Fruit fly (Drosophila melanogaster) whole organism, wandering third instar larva: Measurements from ENCODE around the gene CG34148.

Source experiments
- Abd-B ChIP-seq: fragments of >200 bp; optimal IDR thresholded peaks from 2 replicates; lab custom pipeline; 2017; ENCODE audit warnings: missing biosample characterization, missing genetic modification characterization
- CG32264 ChIP-seq: fragments of 200-800 bp; sonication (Bioruptor generic); optimal IDR thresholded peaks from 2 replicates; lab custom pipeline; 2016; ENCODE audit warnings: missing biosample characterization, missing genetic modification characterization
- CG9705 ChIP-seq: fragments of 200-800 bp; sonication (Bioruptor generic); optimal IDR thresholded peaks from 2 replicates; lab custom pipeline; 2018; ENCODE audit warnings: missing biosample characterization, mild to moderate bottlenecking, missing genetic modification characterization
- CrebA ChIP-seq: fragments of 200-800 bp; sonication (Bioruptor generic); optimal IDR thresholded peaks from 2 replicates; lab custom pipeline; 2016; ENCODE audit warnings: missing biosample characterization, mild to moderate bottlenecking, missing genetic modification characterization, borderline replicate concordance
- Dfd ChIP-seq: fragments of >200 bp; optimal IDR thresholded peaks from 2 replicates; lab custom pipeline; 2017; ENCODE audit warnings: missing biosample characterization, missing genetic modification characterization
- Dif ChIP-seq: fragments of 200-275, 200-300 bp; sonication (Bioruptor generic); optimal IDR thresholded peaks from 2 replicates; lab custom pipeline; 2018; ENCODE audit warnings: missing biosample characterization, missing genetic modification characterization; ENCODE audit not compliant: partially characterized antibody
- GATAd ChIP-seq: sonication (Bioruptor generic); optimal IDR thresholded peaks from 2 replicates; lab custom pipeline; 2016; ENCODE audit warnings: missing biosample characterization, missing genetic modification characterization
- HLH106 ChIP-seq: fragments of 200-800 bp; optimal IDR thresholded peaks from 3 replicates; lab custom pipeline; 2019; ENCODE audit warnings: missing biosample characterization, mild to moderate bottlenecking, missing genetic modification characterization, moderate library complexity
- Hnf4 ChIP-seq: fragments of 200-800 bp; sonication (Bioruptor generic); optimal IDR thresholded peaks from 2 replicates; lab custom pipeline; 2016; ENCODE audit warnings: missing biosample characterization, mild to moderate bottlenecking, missing genetic modification characterization
- Hr78 ChIP-seq: fragments of >200 bp; optimal IDR thresholded peaks from 2 replicates; lab custom pipeline; 2017; ENCODE audit warnings: missing biosample characterization, missing genetic modification characterization
- Hr83 ChIP-seq: fragments of 200-300 bp; sonication (Bioruptor generic); optimal IDR thresholded peaks from 2 replicates; lab custom pipeline; 2016; ENCODE audit warnings: missing biosample characterization, mild to moderate bottlenecking, missing genetic modification characterization, moderate library complexity; ENCODE audit not compliant: poor library complexity, severe bottlenecking
- Jra ChIP-seq: sonication (Bioruptor generic); optimal IDR thresholded peaks from 2 replicates; lab custom pipeline; 2016; ENCODE audit warnings: missing biosample characterization, missing genetic modification characterization
- Mio ChIP-seq: sonication (Bioruptor generic); optimal IDR thresholded peaks from 2 replicates; lab custom pipeline; 2016; ENCODE audit warnings: missing biosample characterization, missing genetic modification characterization
- Myc ChIP-seq: fragments of >200 bp; optimal IDR thresholded peaks from 2 replicates; lab custom pipeline; 2017
- N ChIP-seq: fragments of >200 bp; optimal IDR thresholded peaks from 2 replicates; lab custom pipeline; 2018; ENCODE audit warnings: missing biosample characterization, missing external identifiers, missing genetic modification characterization
- OdsH ChIP-seq: fragments of 200-800 bp; sonication (Bioruptor generic); optimal IDR thresholded peaks from 2 replicates; lab custom pipeline; 2016; ENCODE audit warnings: missing biosample characterization, mild to moderate bottlenecking, missing genetic modification characterization
- Rel ChIP-seq, 2 experiments: fragments of 200-800 bp; sonication (Bioruptor generic) in 1 of 2; optimal IDR thresholded peaks; 2 replicates in 1 of 2; 3 replicates in 1 of 2; lab custom pipeline; 2016 to 2019; ENCODE audit warnings: mild to moderate bottlenecking in 2 of 2, missing biosample characterization in 2 of 2, missing genetic modification characterization in 2 of 2, moderate library complexity in 1 of 2
- Sp1 ChIP-seq: fragments of 200-800 bp; sonication (Bioruptor generic); optimal IDR thresholded peaks from 3 replicates; lab custom pipeline; 2019; ENCODE audit warnings: missing biosample characterization, mild to moderate bottlenecking, missing genetic modification characterization, moderate library complexity
- Vsx2 ChIP-seq: fragments of 200-300, 225-300 bp; sonication (Bioruptor generic); optimal IDR thresholded peaks from 2 replicates; lab custom pipeline; 2018; ENCODE audit warnings: missing biosample characterization, missing genetic modification characterization; ENCODE audit not compliant: partially characterized antibody
- br ChIP-seq: fragments of 200-800 bp; sonication (Bioruptor generic); optimal IDR thresholded peaks from 2 replicates; lab custom pipeline; 2016; ENCODE audit warnings: missing biosample characterization, missing genetic modification characterization
- brk ChIP-seq: fragments of 200-800 bp; sonication (Bioruptor generic); optimal IDR thresholded peaks from 2 replicates; lab custom pipeline; 2016; ENCODE audit warnings: missing biosample characterization, mild to moderate bottlenecking, missing genetic modification characterization
- dl ChIP-seq, 2 experiments: fragments of 175-275, 200-275 bp in 1 of 2; fragments of 200-275 bp in 1 of 2; sonication (Bioruptor generic); optimal IDR thresholded peaks; lab custom pipeline; 2018; ENCODE audit warnings: mild to moderate bottlenecking in 2 of 2, missing biosample characterization in 2 of 2, missing genetic modification characterization in 2 of 2, moderate library complexity in 2 of 2; ENCODE audit not compliant: partially characterized antibody in 2 of 2, insufficient read depth in 1 of 2
- dmrt93B ChIP-seq: fragments of 200-800 bp; sonication (Bioruptor generic); optimal IDR thresholded peaks from 2 replicates; lab custom pipeline; 2018; ENCODE audit warnings: missing biosample characterization, mild to moderate bottlenecking, missing genetic modification characterization
- dsf ChIP-seq: sonication (Bioruptor generic); optimal IDR thresholded peaks from 2 replicates; lab custom pipeline; 2016; ENCODE audit warnings: missing biosample characterization, missing genetic modification characterization, borderline replicate concordance
- ey ChIP-seq: fragments of 200-800 bp; sonication (Bioruptor generic); optimal IDR thresholded peaks from 2 replicates; lab custom pipeline; 2016; ENCODE audit warnings: missing biosample characterization, missing genetic modification characterization
- foxo ChIP-seq, 2 experiments: fragments of 200-800 bp; sonication (Bioruptor generic); optimal IDR thresholded peaks; 2 replicates in 1 of 2; 3 replicates in 1 of 2; lab custom pipeline; 2016 to 2017; ENCODE audit warnings: missing biosample characterization in 2 of 2, missing genetic modification characterization in 2 of 2
- fru ChIP-seq: fragments of 200-800 bp; sonication (Bioruptor generic); optimal IDR thresholded peaks from 3 replicates; lab custom pipeline; 2016; ENCODE audit warnings: missing biosample characterization, mild to moderate bottlenecking, missing genetic modification characterization
- h ChIP-seq: fragments of 200-800 bp; sonication (Bioruptor generic); optimal IDR thresholded peaks from 3 replicates; lab custom pipeline; 2016; ENCODE audit warnings: missing biosample characterization, mild to moderate bottlenecking, missing genetic modification characterization
- jim ChIP-seq: fragments of 175-275, 200-325 bp; sonication (Bioruptor generic); optimal IDR thresholded peaks from 2 replicates; lab custom pipeline; 2016; ENCODE audit warnings: missing biosample characterization, mild to moderate bottlenecking, missing genetic modification characterization
- lola ChIP-seq: fragments of >200 bp; optimal IDR thresholded peaks from 2 replicates; lab custom pipeline; 2017; ENCODE audit warnings: missing biosample characterization, missing genetic modification characterization
- pan ChIP-seq: fragments of >200 bp; optimal IDR thresholded peaks from 2 replicates; lab custom pipeline; 2017
- psq ChIP-seq: fragments of 200-800 bp; sonication (Bioruptor generic); optimal IDR thresholded peaks from 3 replicates; lab custom pipeline; 2017; ENCODE audit warnings: missing biosample characterization, mild to moderate bottlenecking, missing genetic modification characterization, moderate library complexity
- rgr ChIP-seq: fragments of 200-800 bp; sonication (Bioruptor generic); optimal IDR thresholded peaks from 3 replicates; lab custom pipeline; 2016; ENCODE audit warnings: missing biosample characterization, mild to moderate bottlenecking, missing genetic modification characterization
- sage ChIP-seq: fragments of 200-800 bp; sonication (Bioruptor generic); optimal IDR thresholded peaks from 2 replicates; lab custom pipeline; 2016; ENCODE audit warnings: missing biosample characterization, mild to moderate bottlenecking, missing genetic modification characterization
- sv ChIP-seq: fragments of 200-800 bp; sonication (Bioruptor generic); optimal IDR thresholded peaks from 3 replicates; lab custom pipeline; 2016; ENCODE audit warnings: missing biosample characterization, missing genetic modification characterization
- tai ChIP-seq: sonication (Bioruptor generic); optimal IDR thresholded peaks from 2 replicates; lab custom pipeline; 2016; ENCODE audit warnings: missing biosample characterization, missing genetic modification characterization
- usp ChIP-seq: fragments of >200 bp; optimal IDR thresholded peaks from 2 replicates; lab custom pipeline; 2017; ENCODE audit warnings: missing biosample characterization, missing genetic modification characterization
- woc ChIP-seq: sonication (Bioruptor generic); optimal IDR thresholded peaks from 2 replicates; lab custom pipeline; 2016; ENCODE audit warnings: missing biosample characterization, mild to moderate bottlenecking, missing genetic modification characterization

Gene CG34148

dm6 chr3R:21897565-21897964, 19.1 kb upstream of the CG34148 start:
- peak in 1 of 2 experiments; percentile 90 for TF ChIP-seq foxo (GFP tag; optimal IDR thresholded peaks at IDR 0.05; lab: Kevin White, UChicago)
- peak; percentile 58 for TF ChIP-seq Rel (GFP tag; optimal IDR thresholded peaks at IDR 0.05; lab: Kevin White, UChicago)
- peak; percentile 58 for TF ChIP-seq Rel (tag; optimal IDR thresholded peaks at IDR 0.05; lab: Kevin White, UChicago)
- no peak for TF ChIP-seq Hr78 (GFP tag; lab: Kevin White, UChicago)
- no peak for TF ChIP-seq GATAd (GFP tag; lab: Kevin White, UChicago)
- TF ChIP-seq OdsH: peak; percentile 80
- peak; percentile 78 for TF ChIP-seq psq
- no peak for TF ChIP-seq pan
- TF ChIP-seq sv (GFP tag; lab: Kevin White, UChicago): no peak
- no peak for TF ChIP-seq Dfd (GFP tag; lab: Kevin White, UChicago)
- TF ChIP-seq Dif (GFP tag; lab: Kevin White, UChicago): no peak
- no peak for TF ChIP-seq dl (GFP tag; optimal IDR thresholded peaks at IDR 0.05; lab: Kevin White, UChicago; ENCODE audit: insufficient read depth in 1 of 2, partially characterized antibody in 2 of 2)
- TF ChIP-seq ey (GFP tag; lab: Kevin White, UChicago): peak; percentile 81
- TF ChIP-seq Hnf4 (GFP tag; lab: Kevin White, UChicago): peak; percentile 79
- TF ChIP-seq CG9705 (GFP tag; lab: Kevin White, UChicago): peak; percentile 79
- TF ChIP-seq fru (GFP tag; lab: Kevin White, UChicago): peak; percentile 87
- peak; percentile 73 for TF ChIP-seq woc (GFP tag; lab: Kevin White, UChicago)
- TF ChIP-seq sage (GFP tag; lab: Kevin White, UChicago): peak; percentile 84
- peak; percentile 90 for TF ChIP-seq HLH106 (tag; lab: Kevin White, UChicago)
- no peak for TF ChIP-seq Vsx2 (GFP tag; lab: Kevin White, UChicago)
- TF ChIP-seq Myc (lab: Kevin White, UChicago): no peak
- peak; percentile 83 for TF ChIP-seq br (GFP tag; lab: Kevin White, UChicago)
- TF ChIP-seq dsf (GFP tag; lab: Kevin White, UChicago): peak; percentile 22
- no peak for TF ChIP-seq usp (GFP tag; lab: Kevin White, UChicago)
- no peak for TF ChIP-seq jim (GFP tag; lab: Kevin White, UChicago)
- TF ChIP-seq N (GFP tag; lab: Kevin White, UChicago): no peak
- TF ChIP-seq rgr (GFP tag; lab: Kevin White, UChicago): peak; percentile 83
- TF ChIP-seq Mio (GFP tag; lab: Kevin White, UChicago): no peak
- TF ChIP-seq Jra (GFP tag; lab: Kevin White, UChicago): peak; percentile 47
- peak; percentile 39 for TF ChIP-seq brk
- TF ChIP-seq dmrt93B (GFP tag; lab: Kevin White, UChicago): peak; percentile 56
- peak; percentile 65 for TF ChIP-seq tai (GFP tag; lab: Kevin White, UChicago)
- no peak for TF ChIP-seq Abd-B
- TF ChIP-seq CrebA (GFP tag; lab: Kevin White, UChicago): no peak
- peak; percentile 10 for TF ChIP-seq Hr83 (GFP tag; lab: Kevin White, UChicago)
- no peak for TF ChIP-seq lola
- peak; percentile 60 for TF ChIP-seq CG32264 (GFP tag; lab: Kevin White, UChicago)
- peak; percentile 82 for TF ChIP-seq Sp1 (GFP tag; lab: Kevin White, UChicago)
- TF ChIP-seq h: peak; percentile 91

dm6 chr3R:21895961-21896875, 17.7 kb upstream of the CG34148 start:
- peak in 1 of 2 experiments; percentile 15 for TF ChIP-seq foxo (GFP tag; optimal IDR thresholded peaks at IDR 0.05; lab: Kevin White, UChicago)
- TF ChIP-seq psq: peak; percentile 16
- peak; percentile 57 for TF ChIP-seq HLH106 (tag; lab: Kevin White, UChicago)
- no peak for TF ChIP-seq tai (GFP tag; lab: Kevin White, UChicago)
- TF ChIP-seq Sp1 (GFP tag; lab: Kevin White, UChicago): peak; percentile 51
- no peak for TF ChIP-seq h
- TF ChIP-seq dmrt93B (GFP tag; lab: Kevin White, UChicago): peak; percentile 60
